Worm (Caenorhabditis elegans): Measurements from ENCODE around the gene C29G2.6.

- no peak for TF ChIP-seq elt-1 (tag; optimal IDR thresholded peaks at IDR 0.05)
- TF ChIP-seq R02D3.7 (tag; optimal IDR thresholded peaks at IDR 0.05): no peak
- no peak for TF ChIP-seq nhr-12 (tag; optimal IDR thresholded peaks at IDR 0.05)
- TF ChIP-seq nhr-43 (tag; optimal IDR thresholded peaks at IDR 0.05; ENCODE audit: poor library complexity, severe bottlenecking): no peak
Measured at ce11 chrV:2603056-2603455, 17.3 kb upstream of the C29G2.6 start, which contains the start of gene F53E10.6.

Measured in whole organism, L3 larva.